Fruit fly (Drosophila melanogaster) whole organism, wandering third instar larva: Measurements from ENCODE around the gene CG9135.

Experiments
- CG32264 ChIP-seq: fragments of 200-800 bp; sonication (Bioruptor generic); optimal IDR thresholded peaks from 2 replicates; lab custom pipeline; 2016; ENCODE audit warnings: missing biosample characterization, missing genetic modification characterization
- CG9705 ChIP-seq: fragments of 200-800 bp; sonication (Bioruptor generic); optimal IDR thresholded peaks from 2 replicates; lab custom pipeline; 2018; ENCODE audit warnings: missing biosample characterization, mild to moderate bottlenecking, missing genetic modification characterization
- CrebA ChIP-seq: fragments of 200-800 bp; sonication (Bioruptor generic); optimal IDR thresholded peaks from 2 replicates; lab custom pipeline; 2016; ENCODE audit warnings: missing biosample characterization, mild to moderate bottlenecking, missing genetic modification characterization, borderline replicate concordance
- Dfd ChIP-seq: fragments of >200 bp; optimal IDR thresholded peaks from 2 replicates; lab custom pipeline; 2017; ENCODE audit warnings: missing biosample characterization, missing genetic modification characterization
- Dif ChIP-seq: fragments of 200-275, 200-300 bp; sonication (Bioruptor generic); optimal IDR thresholded peaks from 2 replicates; lab custom pipeline; 2018; ENCODE audit warnings: missing biosample characterization, missing genetic modification characterization; ENCODE audit not compliant: partially characterized antibody
- GATAd ChIP-seq: sonication (Bioruptor generic); optimal IDR thresholded peaks from 2 replicates; lab custom pipeline; 2016; ENCODE audit warnings: missing biosample characterization, missing genetic modification characterization
- HLH106 ChIP-seq: fragments of 200-800 bp; optimal IDR thresholded peaks from 3 replicates; lab custom pipeline; 2019; ENCODE audit warnings: missing biosample characterization, mild to moderate bottlenecking, missing genetic modification characterization, moderate library complexity
- Hnf4 ChIP-seq: fragments of 200-800 bp; sonication (Bioruptor generic); optimal IDR thresholded peaks from 2 replicates; lab custom pipeline; 2016; ENCODE audit warnings: missing biosample characterization, mild to moderate bottlenecking, missing genetic modification characterization
- Hr78 ChIP-seq: fragments of >200 bp; optimal IDR thresholded peaks from 2 replicates; lab custom pipeline; 2017; ENCODE audit warnings: missing biosample characterization, missing genetic modification characterization
- Hr83 ChIP-seq: fragments of 200-300 bp; sonication (Bioruptor generic); optimal IDR thresholded peaks from 2 replicates; lab custom pipeline; 2016; ENCODE audit warnings: missing biosample characterization, mild to moderate bottlenecking, missing genetic modification characterization, moderate library complexity; ENCODE audit not compliant: poor library complexity, severe bottlenecking
- Jra ChIP-seq: sonication (Bioruptor generic); optimal IDR thresholded peaks from 2 replicates; lab custom pipeline; 2016; ENCODE audit warnings: missing biosample characterization, missing genetic modification characterization
- Mio ChIP-seq: sonication (Bioruptor generic); optimal IDR thresholded peaks from 2 replicates; lab custom pipeline; 2016; ENCODE audit warnings: missing biosample characterization, missing genetic modification characterization
- Myc ChIP-seq: fragments of >200 bp; optimal IDR thresholded peaks from 2 replicates; lab custom pipeline; 2017
- N ChIP-seq: fragments of >200 bp; optimal IDR thresholded peaks from 2 replicates; lab custom pipeline; 2018; ENCODE audit warnings: missing biosample characterization, missing external identifiers, missing genetic modification characterization
- OdsH ChIP-seq: fragments of 200-800 bp; sonication (Bioruptor generic); optimal IDR thresholded peaks from 2 replicates; lab custom pipeline; 2016; ENCODE audit warnings: missing biosample characterization, mild to moderate bottlenecking, missing genetic modification characterization
- Rel ChIP-seq, 2 experiments: fragments of 200-800 bp; sonication (Bioruptor generic) in 1 of 2; optimal IDR thresholded peaks; 2 replicates in 1 of 2; 3 replicates in 1 of 2; lab custom pipeline; 2016 to 2019; ENCODE audit warnings: mild to moderate bottlenecking in 2 of 2, missing biosample characterization in 2 of 2, missing genetic modification characterization in 2 of 2, moderate library complexity in 1 of 2
- Sp1 ChIP-seq: fragments of 200-800 bp; sonication (Bioruptor generic); optimal IDR thresholded peaks from 3 replicates; lab custom pipeline; 2019; ENCODE audit warnings: missing biosample characterization, mild to moderate bottlenecking, missing genetic modification characterization, moderate library complexity
- Vsx2 ChIP-seq: fragments of 200-300, 225-300 bp; sonication (Bioruptor generic); optimal IDR thresholded peaks from 2 replicates; lab custom pipeline; 2018; ENCODE audit warnings: missing biosample characterization, missing genetic modification characterization; ENCODE audit not compliant: partially characterized antibody
- dl ChIP-seq, 2 experiments: fragments of 175-275, 200-275 bp in 1 of 2; fragments of 200-275 bp in 1 of 2; sonication (Bioruptor generic); optimal IDR thresholded peaks; lab custom pipeline; 2018; ENCODE audit warnings: mild to moderate bottlenecking in 2 of 2, missing biosample characterization in 2 of 2, missing genetic modification characterization in 2 of 2, moderate library complexity in 2 of 2; ENCODE audit not compliant: partially characterized antibody in 2 of 2, insufficient read depth in 1 of 2
- dmrt93B ChIP-seq: fragments of 200-800 bp; sonication (Bioruptor generic); optimal IDR thresholded peaks from 2 replicates; lab custom pipeline; 2018; ENCODE audit warnings: missing biosample characterization, mild to moderate bottlenecking, missing genetic modification characterization
- dsf ChIP-seq: sonication (Bioruptor generic); optimal IDR thresholded peaks from 2 replicates; lab custom pipeline; 2016; ENCODE audit warnings: missing biosample characterization, missing genetic modification characterization, borderline replicate concordance
- foxo ChIP-seq, 2 experiments: fragments of 200-800 bp; sonication (Bioruptor generic); optimal IDR thresholded peaks; 2 replicates in 1 of 2; 3 replicates in 1 of 2; lab custom pipeline; 2016 to 2017; ENCODE audit warnings: missing biosample characterization in 2 of 2, missing genetic modification characterization in 2 of 2
- fru ChIP-seq: fragments of 200-800 bp; sonication (Bioruptor generic); optimal IDR thresholded peaks from 3 replicates; lab custom pipeline; 2016; ENCODE audit warnings: missing biosample characterization, mild to moderate bottlenecking, missing genetic modification characterization
- h ChIP-seq: fragments of 200-800 bp; sonication (Bioruptor generic); optimal IDR thresholded peaks from 3 replicates; lab custom pipeline; 2016; ENCODE audit warnings: missing biosample characterization, mild to moderate bottlenecking, missing genetic modification characterization
- jim ChIP-seq: fragments of 175-275, 200-325 bp; sonication (Bioruptor generic); optimal IDR thresholded peaks from 2 replicates; lab custom pipeline; 2016; ENCODE audit warnings: missing biosample characterization, mild to moderate bottlenecking, missing genetic modification characterization
- pan ChIP-seq: fragments of >200 bp; optimal IDR thresholded peaks from 2 replicates; lab custom pipeline; 2017
- psq ChIP-seq: fragments of 200-800 bp; sonication (Bioruptor generic); optimal IDR thresholded peaks from 3 replicates; lab custom pipeline; 2017; ENCODE audit warnings: missing biosample characterization, mild to moderate bottlenecking, missing genetic modification characterization, moderate library complexity
- sage ChIP-seq: fragments of 200-800 bp; sonication (Bioruptor generic); optimal IDR thresholded peaks from 2 replicates; lab custom pipeline; 2016; ENCODE audit warnings: missing biosample characterization, mild to moderate bottlenecking, missing genetic modification characterization
- sv ChIP-seq: fragments of 200-800 bp; sonication (Bioruptor generic); optimal IDR thresholded peaks from 3 replicates; lab custom pipeline; 2016; ENCODE audit warnings: missing biosample characterization, missing genetic modification characterization
- tai ChIP-seq: sonication (Bioruptor generic); optimal IDR thresholded peaks from 2 replicates; lab custom pipeline; 2016; ENCODE audit warnings: missing biosample characterization, missing genetic modification characterization
- usp ChIP-seq: fragments of >200 bp; optimal IDR thresholded peaks from 2 replicates; lab custom pipeline; 2017; ENCODE audit warnings: missing biosample characterization, missing genetic modification characterization
- woc ChIP-seq: sonication (Bioruptor generic); optimal IDR thresholded peaks from 2 replicates; lab custom pipeline; 2016; ENCODE audit warnings: missing biosample characterization, mild to moderate bottlenecking, missing genetic modification characterization

The CG9135 gene

DNA sequence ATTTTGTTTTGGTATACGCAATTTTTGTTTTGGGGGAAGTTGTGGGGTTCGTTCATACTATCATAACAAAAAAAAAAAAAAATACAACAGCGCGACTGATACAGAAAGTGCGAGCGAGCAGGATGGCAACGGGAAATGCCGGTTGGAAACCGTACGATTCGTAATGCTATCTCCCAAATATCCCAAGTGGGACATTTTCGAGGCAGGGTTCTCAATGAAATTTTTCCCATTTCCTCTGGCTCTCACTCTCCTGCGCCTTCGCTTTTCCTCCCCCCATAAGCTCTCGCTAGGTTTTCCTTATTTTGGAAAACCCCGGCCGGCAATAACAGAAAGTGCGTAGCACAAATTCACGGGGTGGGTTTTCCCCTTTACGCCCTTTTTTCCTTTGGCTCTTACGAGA, 41.7 kb downstream of the CG9135 start:
- no peak for TF ChIP-seq Sp1 (GFP tag; lab: Kevin White, UChicago)
- TF ChIP-seq N (GFP tag; lab: Kevin White, UChicago), result no peak
- TF ChIP-seq HLH106 (tag; lab: Kevin White, UChicago), result no peak
- TF ChIP-seq jim (GFP tag; lab: Kevin White, UChicago), result no peak
- no peak for TF ChIP-seq Dfd (GFP tag; lab: Kevin White, UChicago)
- TF ChIP-seq Dif (GFP tag; lab: Kevin White, UChicago), result no peak
- no peak for TF ChIP-seq CG9705 (GFP tag; lab: Kevin White, UChicago)
- no peak for TF ChIP-seq sv (GFP tag; lab: Kevin White, UChicago)
- no peak for TF ChIP-seq Mio (GFP tag; lab: Kevin White, UChicago)
- TF ChIP-seq, all 38 proteins: peak for 0

DNA sequence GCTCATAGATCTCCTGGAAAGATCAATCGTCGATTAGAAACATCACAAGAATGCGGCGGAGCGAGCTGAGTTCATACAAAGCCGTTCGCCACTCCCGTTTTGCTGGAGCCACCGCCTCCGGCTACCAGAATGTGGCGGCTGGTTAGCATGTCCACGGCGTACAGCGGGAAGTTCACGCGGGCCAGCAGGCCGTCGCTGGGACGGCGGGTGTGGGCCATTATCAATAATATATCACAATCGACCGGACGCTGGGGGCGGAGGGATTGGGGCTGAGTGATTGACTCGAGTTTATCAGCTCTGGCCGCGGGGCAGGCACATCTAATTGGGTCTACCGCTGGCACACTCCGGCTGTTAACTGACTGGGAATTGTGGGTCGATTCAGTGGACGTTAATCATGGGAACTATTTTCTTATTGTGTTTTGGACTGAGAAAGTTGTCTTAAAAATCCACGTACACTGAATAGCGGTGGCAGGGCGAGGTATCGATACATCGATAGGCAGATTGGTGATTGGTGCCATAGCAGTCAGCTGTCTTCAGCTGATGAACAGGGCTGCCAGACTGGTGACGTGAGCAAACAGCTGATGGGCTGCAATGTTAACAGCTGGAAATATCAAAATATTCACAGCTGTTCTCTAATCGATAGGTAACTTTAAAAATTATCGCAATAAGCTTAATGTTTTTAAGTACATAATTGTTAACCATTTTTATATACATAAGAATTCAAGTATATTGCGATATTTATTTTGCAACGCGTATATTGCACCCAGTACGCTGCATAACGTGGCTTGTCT, 48.1 kb downstream of the CG9135 start, which contains the start of gene CG9175:
TSS of gene CG9175 (minus strand) at position 488 of the 791 bp plus-strand sequence.
- no peak for TF ChIP-seq dmrt93B (GFP tag; lab: Kevin White, UChicago)
- no peak for TF ChIP-seq dsf (GFP tag; lab: Kevin White, UChicago)
- no peak for TF ChIP-seq CrebA (GFP tag; lab: Kevin White, UChicago)
- TF ChIP-seq woc (GFP tag; lab: Kevin White, UChicago), result peak; percentile 68
- peak; percentile 41 for TF ChIP-seq Myc (lab: Kevin White, UChicago)
- peak; percentile 0 for TF ChIP-seq HLH106 (tag; lab: Kevin White, UChicago)
- peak in 1 of 2 experiments; percentile 53 for TF ChIP-seq dl (GFP tag; optimal IDR thresholded peaks at IDR 0.05; lab: Kevin White, UChicago; ENCODE audit: insufficient read depth in 1 of 2, partially characterized antibody in 2 of 2)
- no peak for TF ChIP-seq usp (GFP tag; lab: Kevin White, UChicago)
- TF ChIP-seq h (GFP tag; lab: Kevin White, UChicago), result peak; percentile 40
- TF ChIP-seq CG32264 (GFP tag; lab: Kevin White, UChicago), result no peak
- TF ChIP-seq Vsx2, result no peak
- peak; percentile 9 for TF ChIP-seq Hnf4 (GFP tag; lab: Kevin White, UChicago)
- peak; percentile 40 for TF ChIP-seq jim (GFP tag; lab: Kevin White, UChicago)
- no peak for TF ChIP-seq Dfd (GFP tag; lab: Kevin White, UChicago)
- TF ChIP-seq psq (GFP tag; lab: Kevin White, UChicago), result no peak
- TF ChIP-seq Rel (GFP tag; optimal IDR thresholded peaks at IDR 0.05; lab: Kevin White, UChicago), result no peak
- TF ChIP-seq Rel (tag; optimal IDR thresholded peaks at IDR 0.05; lab: Kevin White, UChicago), result peak; percentile 28
- no peak for TF ChIP-seq Jra (GFP tag; lab: Kevin White, UChicago)
- TF ChIP-seq Sp1 (GFP tag; lab: Kevin White, UChicago), result no peak
- TF ChIP-seq CG9705 (GFP tag; lab: Kevin White, UChicago), result no peak
- no peak for TF ChIP-seq Mio (GFP tag; lab: Kevin White, UChicago)
- peak in 1 of 2 experiments; percentile 15 for TF ChIP-seq foxo (GFP tag; optimal IDR thresholded peaks at IDR 0.05; lab: Kevin White, UChicago)
- no peak for TF ChIP-seq sage (GFP tag; lab: Kevin White, UChicago)
- TF ChIP-seq Hr83 (GFP tag; lab: Kevin White, UChicago), result peak; percentile 13
- peak; percentile 84 for TF ChIP-seq Dif (GFP tag; lab: Kevin White, UChicago)
- TF ChIP-seq OdsH (GFP tag; lab: Kevin White, UChicago), result no peak
- no peak for TF ChIP-seq GATAd (GFP tag; lab: Kevin White, UChicago)

DNA sequence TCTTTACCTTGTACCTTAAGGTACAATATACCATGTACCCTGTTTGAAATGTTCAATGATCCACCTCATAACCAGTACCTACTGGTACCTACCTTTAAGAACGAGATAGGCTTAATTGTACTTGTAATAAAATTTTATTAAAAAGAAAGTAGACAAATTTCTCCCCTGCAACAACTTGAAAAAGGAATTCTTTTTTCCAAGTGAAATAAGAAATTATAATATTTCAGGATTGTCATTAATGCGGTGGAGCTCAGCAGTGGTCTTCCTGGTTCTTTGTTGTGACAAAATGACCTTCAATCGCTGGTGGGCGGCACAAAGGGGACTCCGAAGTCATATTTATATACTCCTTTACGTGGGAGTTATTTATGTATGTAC, 48.7 kb downstream of the CG9135 start:
- TF ChIP-seq N (GFP tag; lab: Kevin White, UChicago) (no peak), woc (GFP tag; lab: Kevin White, UChicago) (peak; percentile 30), sage (GFP tag; lab: Kevin White, UChicago) (peak; percentile 14)

DNA sequence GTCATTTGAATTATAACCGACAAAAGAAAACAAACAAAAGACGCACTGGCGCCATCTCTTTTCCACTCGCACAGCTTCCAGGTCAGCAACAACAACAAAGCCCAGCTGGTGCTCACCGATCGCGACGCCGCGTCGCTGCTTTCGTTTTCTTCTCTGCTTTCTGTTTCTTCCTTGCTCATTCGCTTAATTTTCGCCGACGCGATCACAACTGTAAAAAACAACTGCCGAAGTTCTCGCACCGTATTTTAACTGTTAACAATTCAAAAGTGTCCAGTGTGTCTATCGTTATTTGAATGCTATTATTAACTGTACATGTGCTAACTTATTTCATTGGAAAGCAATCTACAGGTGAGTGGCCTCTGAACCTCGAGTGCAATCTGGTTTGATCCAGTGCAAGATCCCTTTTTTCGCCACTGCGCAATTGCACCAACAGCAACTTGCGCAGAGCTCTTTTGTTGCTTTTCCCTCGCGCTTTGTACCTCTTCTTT, 49.6 kb downstream of the CG9135 start, which contains the start of gene stai:
TSS of gene stai (plus strand) at position 176 of the 488 bp plus-strand sequence.
- TF ChIP-seq pan (no peak), OdsH (GFP tag; lab: Kevin White, UChicago) (no peak), Dfd (GFP tag; lab: Kevin White, UChicago) (no peak), CrebA (GFP tag; lab: Kevin White, UChicago) (no peak), Sp1 (GFP tag; lab: Kevin White, UChicago) (peak; percentile 32), fru (GFP tag; lab: Kevin White, UChicago) (peak; percentile 0), Hr78 (GFP tag; lab: Kevin White, UChicago) (no peak), tai (GFP tag; lab: Kevin White, UChicago) (no peak), psq (GFP tag; lab: Kevin White, UChicago) (peak; percentile 96)
- TF ChIP-seq, all 38 proteins: peak for 3
